Worm (Caenorhabditis elegans) whole organism, early embryonic: Measurements from ENCODE around the gene ttr-7.

ENCODE experiments used
- ama-1 ChIP-seq: fragments of 150-350 bp; optimal IDR thresholded peaks from 2 replicates; lab custom pipeline; 2014
- ceh-13 ChIP-seq: fragments of 200-800 bp; sonication (Bioruptor generic); optimal IDR thresholded peaks from 2 replicates; lab custom pipeline; 2018; ENCODE audit warnings: mild to moderate bottlenecking, missing genetic modification characterization, missing compliant biosample characterization
- flt-1 ChIP-seq: fragments of 200-800 bp; sonication (Bioruptor generic); IDR thresholded peaks from 2 replicates; pipeline ENCODE4 v1.3.6; 2022; ENCODE audit warnings: missing genetic modification characterization, missing compliant biosample characterization
- hmg-4 ChIP-seq: fragments of 200-800 bp; sonication (Bioruptor generic); optimal IDR thresholded peaks from 2 replicates; lab custom pipeline; 2018; ENCODE audit warnings: mild to moderate bottlenecking, missing genetic modification characterization, missing compliant biosample characterization
- hnd-1 ChIP-seq: sonication (generic microtip); optimal IDR thresholded peaks from 2 replicates; lab custom pipeline; 2016; ENCODE audit warnings: missing genetic modification characterization, missing compliant biosample characterization
- sea-1 ChIP-seq: fragments of 200-800 bp; sonication (Bioruptor generic); conservative IDR thresholded peaks from 2 replicates; pipeline ENCODE4 v1.3.6; 2022; ENCODE audit warnings: missing genetic modification characterization, missing compliant biosample characterization

- no peak for TF ChIP-seq ama-1 (lab: Kevin White, UChicago)
- TF ChIP-seq hnd-1 (tag; lab: Kevin White, UChicago), result no peak
- TF ChIP-seq sea-1 (GFP tag; lab: Robert Waterston, UW), result no peak
- TF ChIP-seq hmg-4, result no peak
- TF ChIP-seq ceh-13, result no peak
- TF ChIP-seq flt-1 (GFP tag; lab: Robert Waterston, UW), result no peak
Observed at ce11 chrIII:595449-595848, 10.4 kb upstream of the ttr-7 start.
